Worm (Caenorhabditis elegans) whole organism, L1 larva: Measurements from ENCODE around the gene fbxb-20.

Experiments
- C04F5.9 ChIP-seq: sonication (generic microtip); optimal IDR thresholded peaks from 2 replicates; lab custom pipeline; 2016; ENCODE audit warnings: missing genetic modification characterization, missing compliant biosample characterization
- C16A3.4 ChIP-seq: fragments of 150-350 bp; optimal IDR thresholded peaks from 2 replicates; lab custom pipeline; 2014; ENCODE audit warnings: missing biosample characterization, missing genetic modification characterization
- C34B4.2 ChIP-seq: sonication (generic microtip); optimal IDR thresholded peaks from 2 replicates; lab custom pipeline; 2017; ENCODE audit warnings: mild to moderate bottlenecking, missing genetic modification characterization, missing compliant biosample characterization
- F16B12.6 ChIP-seq: fragments of 150-350 bp; optimal IDR thresholded peaks from 2 replicates; lab custom pipeline; 2014; ENCODE audit warnings: missing biosample characterization, missing genetic modification characterization
- alr-1 ChIP-seq: fragments of 200-800 bp; sonication (Bioruptor generic); optimal IDR thresholded peaks from 2 replicates; lab custom pipeline; 2018; ENCODE audit warnings: borderline replicate concordance, mild to moderate bottlenecking, missing genetic modification characterization, missing compliant biosample characterization
- ceh-82 ChIP-seq, 3 experiments: fragments of 150-350 bp in 1 of 3; sonication (generic microtip) in 2 of 3; optimal IDR thresholded peaks; 2 replicates each; lab custom pipeline; 2014 to 2017; ENCODE audit warnings: missing biosample characterization in 3 of 3, missing genetic modification characterization in 3 of 3
- ceh-90 ChIP-seq: sonication (generic microtip); optimal IDR thresholded peaks from 2 replicates; lab custom pipeline; 2016; ENCODE audit warnings: missing genetic modification characterization, missing compliant biosample characterization
- ces-1 ChIP-seq: fragments of 150-350 bp; optimal IDR thresholded peaks from 2 replicates; lab custom pipeline; 2014; ENCODE audit warnings: missing biosample characterization, missing genetic modification reagents, missing genetic modification characterization
- dpl-1 ChIP-seq, 3 experiments: fragments of 150-350 bp in 2 of 3; sonication (generic microtip) in 1 of 3; optimal IDR thresholded peaks; 2 replicates each; lab custom pipeline; 2014 to 2017; ENCODE audit warnings: missing biosample characterization in 3 of 3, missing genetic modification characterization in 3 of 3, missing genetic modification reagents in 3 of 3
- elt-2 ChIP-seq: sonication (generic microtip); optimal IDR thresholded peaks from 2 replicates; lab custom pipeline; 2016; ENCODE audit warnings: missing genetic modification characterization, mild to moderate bottlenecking, inconsistent platforms, missing compliant biosample characterization, missing genetic modification reagents
- elt-3 ChIP-seq, 6 experiments: fragments of 150-350 bp in 1 of 6; sonication (generic microtip); optimal IDR thresholded peaks; 2 replicates each; lab custom pipeline; 2017 to 2018; ENCODE audit warnings: missing biosample characterization in 6 of 6, missing genetic modification characterization in 6 of 6, inconsistent platforms in 1 of 6
- fkh-10 ChIP-seq: sonication (generic microtip); optimal IDR thresholded peaks from 2 replicates; lab custom pipeline; 2017; ENCODE audit warnings: missing biosample characterization, missing genetic modification reagents, missing genetic modification characterization
- fkh-4 ChIP-seq: sonication (generic microtip); optimal IDR thresholded peaks from 2 replicates; lab custom pipeline; 2016; ENCODE audit warnings: missing compliant biosample characterization, missing genetic modification characterization, borderline replicate concordance
- grh-1 ChIP-seq: fragments of 200-800 bp; sonication (Bioruptor generic); IDR thresholded peaks from 2 replicates; pipeline ENCODE4 v1.3.6; 2022; ENCODE audit warnings: missing genetic modification reagents, missing genetic modification characterization, missing compliant biosample characterization
- hlh-4 ChIP-seq: sonication (generic microtip); optimal IDR thresholded peaks from 2 replicates; lab custom pipeline; 2016; ENCODE audit warnings: mild to moderate bottlenecking, missing genetic modification characterization, missing compliant biosample characterization
- hpl-2 ChIP-seq: fragments of 150-350 bp; optimal IDR thresholded peaks from 2 replicates; lab custom pipeline; 2014; ENCODE audit warnings: missing biosample characterization, missing genetic modification reagents, missing genetic modification characterization
- jun-1 ChIP-seq: fragments of 150-350 bp; optimal IDR thresholded peaks from 2 replicates; lab custom pipeline; 2014; ENCODE audit warnings: missing biosample characterization, missing genetic modification reagents, missing genetic modification characterization
- lin-35 ChIP-seq, 2 experiments: fragments of 150-350 bp; optimal IDR thresholded peaks; 2 replicates each; lab custom pipeline; 2014; ENCODE audit warnings: missing biosample characterization in 2 of 2, missing genetic modification characterization in 2 of 2, missing genetic modification reagents in 2 of 2
- lir-3 ChIP-seq: sonication (generic microtip); optimal IDR thresholded peaks from 2 replicates; lab custom pipeline; 2016; ENCODE audit warnings: mild to moderate bottlenecking, missing genetic modification characterization, moderate library complexity, missing compliant biosample characterization; ENCODE audit not compliant: poor library complexity
- lsy-2 ChIP-seq, 2 experiments: fragments of 150-350 bp; optimal IDR thresholded peaks; 2 replicates each; lab custom pipeline; 2014; ENCODE audit warnings: missing biosample characterization in 2 of 2, missing genetic modification characterization in 2 of 2
- mef-2 ChIP-seq: fragments of 150-350 bp; optimal IDR thresholded peaks from 2 replicates; lab custom pipeline; 2014; ENCODE audit warnings: missing biosample characterization, missing genetic modification characterization
- nhr-237 ChIP-seq: fragments of 150-350 bp; optimal IDR thresholded peaks from 2 replicates; lab custom pipeline; 2014; ENCODE audit warnings: missing biosample characterization, missing genetic modification characterization
- nhr-47 ChIP-seq: sonication (generic microtip); optimal IDR thresholded peaks from 2 replicates; lab custom pipeline; 2016; ENCODE audit warnings: mild to moderate bottlenecking, missing genetic modification characterization, moderate library complexity, missing compliant biosample characterization
- nhr-76 ChIP-seq: sonication (generic microtip); optimal IDR thresholded peaks from 2 replicates; lab custom pipeline; 2017; ENCODE audit warnings: missing biosample characterization, missing genetic modification characterization
- nhr-84 ChIP-seq: sonication (generic microtip); optimal IDR thresholded peaks from 2 replicates; lab custom pipeline; 2017; ENCODE audit warnings: missing biosample characterization, missing genetic modification characterization
- nhr-85 ChIP-seq: sonication (generic microtip); peaks from one replicate; lab custom pipeline; 2016; ENCODE audit warnings: missing genetic modification characterization, inconsistent platforms, missing compliant biosample characterization
- pag-3 ChIP-seq: sonication (generic microtip); optimal IDR thresholded peaks from 2 replicates; lab custom pipeline; 2017; ENCODE audit warnings: missing genetic modification characterization, mild to moderate bottlenecking, missing compliant biosample characterization, antibody characterized with exemption, borderline replicate concordance; ENCODE audit not compliant: insufficient read depth
- pqm-1 ChIP-seq: sonication (generic microtip); optimal IDR thresholded peaks from 3 replicates; lab custom pipeline; 2017; ENCODE audit warnings: missing biosample characterization, missing genetic modification characterization
- skn-1 ChIP-seq: fragments of 150-350 bp; optimal IDR thresholded peaks from 2 replicates; lab custom pipeline; 2014; ENCODE audit warnings: missing biosample characterization, missing genetic modification characterization
- snpc-4 ChIP-seq: fragments of 150-350 bp; optimal IDR thresholded peaks from 2 replicates; lab custom pipeline; 2014; ENCODE audit warnings: missing biosample characterization, missing genetic modification characterization
- sox-4 ChIP-seq: sonication (generic microtip); optimal IDR thresholded peaks from 2 replicates; lab custom pipeline; 2016; ENCODE audit warnings: missing genetic modification characterization, missing compliant biosample characterization
- sptf-1 ChIP-seq: fragments of 150-350 bp; optimal IDR thresholded peaks from 2 replicates; lab custom pipeline; 2014; ENCODE audit warnings: missing biosample characterization, missing genetic modification characterization
- tbx-2 ChIP-seq: sonication (generic microtip); optimal IDR thresholded peaks from 2 replicates; lab custom pipeline; 2016; ENCODE audit warnings: missing genetic modification characterization, missing compliant biosample characterization
- tlp-1 ChIP-seq: fragments of 150-350 bp; optimal IDR thresholded peaks from 2 replicates; lab custom pipeline; 2014; ENCODE audit warnings: missing biosample characterization, missing genetic modification characterization
- unc-130 ChIP-seq: fragments of 150-350 bp; optimal IDR thresholded peaks from 2 replicates; lab custom pipeline; 2017; ENCODE audit warnings: missing biosample characterization, missing genetic modification characterization, inconsistent platforms
- unc-30 ChIP-seq: sonication (generic microtip); optimal IDR thresholded peaks from 2 replicates; lab custom pipeline; 2017; ENCODE audit warnings: missing biosample characterization, missing genetic modification characterization
- unc-62 ChIP-seq: fragments of 150-350 bp; optimal IDR thresholded peaks from 2 replicates; lab custom pipeline; 2014; ENCODE audit warnings: missing biosample characterization, missing genetic modification reagents, missing genetic modification characterization
- unc-98 ChIP-seq: fragments of 200-800 bp; sonication (Bioruptor generic); IDR thresholded peaks from 2 replicates; pipeline ENCODE4 v1.3.6; 2022; ENCODE audit warnings: missing genetic modification characterization, missing compliant biosample characterization
- zag-1 ChIP-seq: fragments of 150-350 bp; optimal IDR thresholded peaks from 2 replicates; lab custom pipeline; 2014; ENCODE audit warnings: missing biosample characterization, missing genetic modification characterization
- ztf-11 ChIP-seq, 2 experiments: sonication (generic microtip); optimal IDR thresholded peaks; 2 replicates each; lab custom pipeline; 2016 to 2017; ENCODE audit warnings: missing genetic modification characterization in 2 of 2, missing biosample characterization in 1 of 2, missing compliant biosample characterization in 1 of 2
- ztf-4 ChIP-seq: fragments of 150-350 bp; optimal IDR thresholded peaks from 2 replicates; lab custom pipeline; 2014; ENCODE audit warnings: missing biosample characterization, missing genetic modification characterization

fbxb-20 gene

DNA sequence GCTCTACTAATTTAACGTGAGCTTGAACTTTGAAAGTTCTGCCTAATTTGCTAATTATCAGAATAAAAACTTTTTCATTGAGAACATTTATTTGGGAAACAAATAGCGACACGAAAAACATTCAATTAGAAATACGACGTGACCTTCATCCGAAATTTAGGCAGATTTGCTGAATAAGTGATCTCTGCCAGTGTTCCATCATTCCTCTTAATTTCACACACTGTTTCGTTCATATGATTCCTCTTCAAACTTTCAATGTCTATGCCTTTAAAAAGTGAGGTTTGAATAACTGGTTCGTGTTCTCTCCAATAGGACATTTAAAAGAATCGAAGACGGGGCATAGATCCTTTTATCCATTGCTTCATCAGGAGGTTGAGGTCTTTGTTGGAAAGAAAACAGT is at the start of gene fbxb-20:
Gene fbxb-20 (minus strand): TSS at position 101 of the 400 bp plus-strand sequence.
- TF ChIP-seq C34B4.2 (tag; lab: Kevin White, UChicago), result no peak
- TF ChIP-seq alr-1 (tag; lab: Kevin White, UChicago), result no peak
- no peak for TF ChIP-seq dpl-1 (GFP tag; optimal IDR thresholded peaks at IDR 0.05; lab: Kevin White, UChicago)
- TF ChIP-seq skn-1 (tag; lab: Kevin White, UChicago), result no peak
- no peak for TF ChIP-seq ztf-4 (tag; lab: Kevin White, UChicago)
- no peak for TF ChIP-seq lin-35 (GFP tag; optimal IDR thresholded peaks at IDR 0.05; lab: Kevin White, UChicago)
- TF ChIP-seq ztf-11 (tag; optimal IDR thresholded peaks at IDR 0.05; lab: Kevin White, UChicago), result no peak
- no peak for TF ChIP-seq unc-98 (GFP tag; lab: Robert Waterston, UW)
- no peak for TF ChIP-seq elt-2
- TF ChIP-seq unc-30 (tag; lab: Kevin White, UChicago), result no peak
- TF ChIP-seq grh-1 (GFP tag; lab: Robert Waterston, UW), result no peak
- no peak for TF ChIP-seq pqm-1 (tag; lab: Kevin White, UChicago)

DNA sequence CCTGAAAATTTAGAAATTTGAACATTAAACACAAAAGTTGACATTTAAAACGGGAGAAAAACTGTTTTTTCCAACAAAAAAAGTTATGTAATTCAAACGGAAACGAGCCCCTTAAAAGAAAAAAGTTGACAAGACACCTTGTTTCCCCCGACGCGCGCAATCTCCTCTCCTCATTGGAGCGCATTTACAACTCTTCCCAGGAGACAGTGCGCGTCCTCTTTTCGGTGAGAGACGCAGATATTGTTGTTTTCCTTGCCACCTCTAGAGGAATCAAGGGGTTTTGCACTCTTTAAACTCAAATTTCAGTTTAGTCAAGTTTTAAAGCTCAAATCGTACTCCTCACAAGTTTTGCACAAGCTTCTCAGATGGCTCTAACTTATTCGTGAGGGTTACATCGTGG is 45.5 kb upstream of the fbxb-20 start, which contains the start of gene F58E1.13:
Gene F58E1.13 (minus strand): TSS at position 12 of the 400 bp plus-strand sequence.
- no peak for TF ChIP-seq ztf-11 (tag; optimal IDR thresholded peaks at IDR 0.05; lab: Kevin White, UChicago)
- no peak for TF ChIP-seq unc-30 (tag; lab: Kevin White, UChicago)
- TF ChIP-seq jun-1 (tag; lab: Kevin White, UChicago), result no peak
- no peak for TF ChIP-seq ces-1
- TF ChIP-seq ceh-90 (tag; lab: Kevin White, UChicago), result no peak

ce11 chrII:1694530-1694929 is 44.1 kb upstream of the fbxb-20 start, which contains the start of gene fbxc-26:
TSS of gene fbxc-26 (minus strand) at chrII:1694630.
- no peak for TF ChIP-seq tlp-1 (tag; lab: Kevin White, UChicago)
- no peak for TF ChIP-seq nhr-84 (tag; lab: Kevin White, UChicago)
- TF ChIP-seq nhr-85, result no peak
- TF ChIP-seq hlh-4, result no peak
- TF ChIP-seq lsy-2 (tag; optimal IDR thresholded peaks at IDR 0.05; lab: Kevin White, UChicago), result no peak
- TF ChIP-seq pag-3 (tag; lab: Kevin White, UChicago), result no peak
- TF ChIP-seq unc-130 (tag; lab: Kevin White, UChicago), result no peak
- TF ChIP-seq snpc-4 (tag; lab: Kevin White, UChicago), result no peak
- no peak for TF ChIP-seq nhr-237 (tag; lab: Kevin White, UChicago)
- TF ChIP-seq unc-62 (GFP tag; lab: Kevin White, UChicago), result no peak
- TF ChIP-seq nhr-76 (tag; lab: Kevin White, UChicago), result no peak
- TF ChIP-seq, all 84 proteins: peak for 0

- no peak for TF ChIP-seq sox-4 (tag; lab: Kevin White, UChicago)
- TF ChIP-seq C16A3.4 (tag; lab: Kevin White, UChicago), result no peak
- TF ChIP-seq lir-3, result no peak
- no peak for TF ChIP-seq elt-3 (tag; optimal IDR thresholded peaks at IDR 0.05; lab: Kevin White, UChicago)
- TF ChIP-seq, all 84 proteins: peak for 0
These were observed 42.4 kb upstream of the fbxb-20 start, which contains the start of gene fbxc-21 for ce11 chrII:1692827-1693226. TSS of gene fbxc-21 (minus strand) at chrII:1692927.

DNA sequence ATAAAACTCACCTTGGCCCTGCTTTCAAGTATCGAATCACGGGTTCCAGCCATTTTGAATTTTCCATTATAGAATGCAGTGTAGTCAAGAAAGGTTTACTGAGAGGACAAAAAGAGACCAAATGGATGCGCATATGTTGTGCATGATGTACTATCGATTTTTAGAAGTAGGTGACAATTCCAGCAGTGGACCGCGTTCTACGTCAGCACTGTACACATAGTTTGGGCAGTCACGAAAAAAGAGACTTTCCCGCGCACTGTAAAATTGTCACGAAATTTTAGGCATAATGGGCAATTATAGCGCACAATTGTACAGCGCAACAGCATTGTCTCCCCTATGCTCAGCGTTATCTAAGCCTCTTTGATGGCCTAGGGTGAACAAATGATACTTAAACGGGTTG is 40.6 kb upstream of the fbxb-20 start, which contains the start of gene fbxc-22:
Gene fbxc-22 (minus strand): TSS at position 101 of the 400 bp plus-strand sequence.
- TF ChIP-seq lsy-2 (tag; optimal IDR thresholded peaks at IDR 0.05; lab: Kevin White, UChicago) (no peak), F16B12.6 (tag; lab: Kevin White, UChicago) (no peak), hpl-2 (GFP tag; lab: Kevin White, UChicago) (no peak), ztf-4 (tag; lab: Kevin White, UChicago) (no peak), sptf-1 (no peak), zag-1 (no peak), sox-4 (tag; lab: Kevin White, UChicago) (no peak), tbx-2 (no peak), ces-1 (no peak), elt-2 (no peak), nhr-47 (tag; lab: Kevin White, UChicago) (no peak), fkh-10 (GFP tag; lab: Kevin White, UChicago) (no peak), ceh-82 (tag; optimal IDR thresholded peaks at IDR 0.05; lab: Kevin White, UChicago) (no peak), mef-2 (tag; lab: Kevin White, UChicago) (no peak), dpl-1 (GFP tag; optimal IDR thresholded peaks at IDR 0.05; lab: Kevin White, UChicago) (no peak), unc-62 (GFP tag; lab: Kevin White, UChicago) (no peak), C04F5.9 (no peak), lin-35 (GFP tag; optimal IDR thresholded peaks at IDR 0.05; lab: Kevin White, UChicago) (no peak), fkh-4 (tag; lab: Kevin White, UChicago) (no peak), lir-3 (no peak)
